Worm (Caenorhabditis elegans) whole organism, L4/young adult: ENCODE data around the gene T15H9.5.

Experiments
- W03F9.2 ChIP-seq: fragments of 150-350 bp; optimal IDR thresholded peaks from 2 replicates; lab custom pipeline; 2014; ENCODE audit warnings: missing biosample characterization, missing genetic modification characterization
- him-1 ChIP-seq: sonication (generic microtip); optimal IDR thresholded peaks from 2 replicates; lab custom pipeline; 2016; ENCODE audit warnings: missing genotype, missing genetic modification reagents, missing genetic modification characterization, missing compliant biosample characterization

- TF ChIP-seq W03F9.2 (tag; lab: Kevin White, UChicago) (no peak), him-1 (tag; lab: Kevin White, UChicago) (no peak)
These were observed 34.5 kb downstream of the T15H9.5 start for ce11 chrII:9576707-9577106.
